Worm (Caenorhabditis elegans) whole organism, late embryonic: ENCODE data around the gene C18C4.7.

Source experiments
- C08G9.2 ChIP-seq: sonication (generic microtip); optimal IDR thresholded peaks from 2 replicates; lab custom pipeline; 2016; ENCODE audit warnings: mild to moderate bottlenecking, missing genetic modification characterization, moderate library complexity, missing compliant biosample characterization
- C38D4.7 ChIP-seq: fragments of 200-800 bp; sonication (Bioruptor generic); optimal IDR thresholded peaks from 2 replicates; lab custom pipeline; 2018; ENCODE audit warnings: mild to moderate bottlenecking, missing genetic modification characterization, moderate library complexity, missing compliant biosample characterization
- F13H6.1 ChIP-seq: sonication (generic microtip); optimal IDR thresholded peaks from 2 replicates; lab custom pipeline; 2016; ENCODE audit warnings: missing genetic modification characterization, missing compliant biosample characterization
- K02D7.2 ChIP-seq: sonication (generic microtip); optimal IDR thresholded peaks from 2 replicates; lab custom pipeline; 2017; ENCODE audit warnings: mild to moderate bottlenecking, missing genetic modification characterization, missing compliant biosample characterization
- K09A11.1 ChIP-seq: sonication (generic microtip); optimal IDR thresholded peaks from 2 replicates; lab custom pipeline; 2017; ENCODE audit warnings: antibody characterized with exemption, mild to moderate bottlenecking, missing genetic modification characterization, missing compliant biosample characterization; ENCODE audit not compliant: insufficient read depth
- T23F11.4 ChIP-seq: fragments of 200-800 bp; sonication (Bioruptor generic); optimal IDR thresholded peaks from 2 replicates; lab custom pipeline; 2018; ENCODE audit warnings: mild to moderate bottlenecking, missing genetic modification characterization, missing compliant biosample characterization
- Y22D7AL.16 ChIP-seq: sonication (generic microtip); optimal IDR thresholded peaks from 2 replicates; lab custom pipeline; 2016; ENCODE audit warnings: missing genetic modification characterization, missing compliant biosample characterization
- ahr-1 ChIP-seq: sonication (generic microtip); optimal IDR thresholded peaks from 2 replicates; lab custom pipeline; 2016; ENCODE audit warnings: missing genetic modification characterization, missing compliant biosample characterization
- ama-1 ChIP-seq: fragments of 150-350 bp; optimal IDR thresholded peaks from 2 replicates; lab custom pipeline; 2014
- ceh-14 ChIP-seq: sonication (generic microtip); optimal IDR thresholded peaks from 2 replicates; lab custom pipeline; 2016; ENCODE audit warnings: missing genotype, missing genetic modification characterization, missing compliant biosample characterization
- ceh-18 ChIP-seq: sonication (generic microtip); optimal IDR thresholded peaks from 2 replicates; lab custom pipeline; 2016; ENCODE audit warnings: missing genetic modification characterization, missing compliant biosample characterization
- ceh-2 ChIP-seq: sonication (generic microtip); optimal IDR thresholded peaks from 2 replicates; lab custom pipeline; 2016; ENCODE audit warnings: missing genotype, missing genetic modification characterization, missing compliant biosample characterization
- ceh-22 ChIP-seq: sonication (generic microtip); optimal IDR thresholded peaks from 2 replicates; lab custom pipeline; 2017; ENCODE audit warnings: missing biosample characterization, missing genetic modification characterization
- ceh-24 ChIP-seq: sonication (generic microtip); optimal IDR thresholded peaks from 2 replicates; lab custom pipeline; 2016; ENCODE audit warnings: mild to moderate bottlenecking, missing genetic modification characterization, missing compliant biosample characterization
- ceh-30 ChIP-seq: fragments of 150-350 bp; optimal IDR thresholded peaks from 2 replicates; lab custom pipeline; 2014; ENCODE audit warnings: missing biosample characterization, missing genetic modification characterization
- ceh-34 ChIP-seq: sonication (generic microtip); optimal IDR thresholded peaks from 2 replicates; lab custom pipeline; 2016; ENCODE audit warnings: mild to moderate bottlenecking, missing genetic modification characterization, missing compliant biosample characterization
- ceh-45 ChIP-seq: fragments of 200-800 bp; sonication (Bioruptor generic); IDR thresholded peaks from 2 replicates; pipeline ENCODE4 v1.3.6; 2022; ENCODE audit warnings: missing genetic modification reagents, missing genetic modification characterization, missing compliant biosample characterization
- ceh-9 ChIP-seq: sonication (generic microtip); optimal IDR thresholded peaks from 2 replicates; lab custom pipeline; 2016; ENCODE audit warnings: mild to moderate bottlenecking, missing genetic modification characterization, inconsistent platforms, missing compliant biosample characterization
- dve-1 ChIP-seq: sonication (generic microtip); optimal IDR thresholded peaks from 2 replicates; lab custom pipeline; 2017; ENCODE audit warnings: antibody characterized with exemption, mild to moderate bottlenecking, missing genetic modification characterization, missing compliant biosample characterization
- elt-2 ChIP-seq: sonication (generic microtip); optimal IDR thresholded peaks from 2 replicates; lab custom pipeline; 2016; ENCODE audit warnings: missing genetic modification reagents, missing genetic modification characterization, missing compliant biosample characterization
- elt-4 ChIP-seq: sonication (generic microtip); optimal IDR thresholded peaks from 2 replicates; lab custom pipeline; 2016; ENCODE audit warnings: missing genetic modification characterization, missing compliant biosample characterization
- ets-4 ChIP-seq: sonication (generic microtip); optimal IDR thresholded peaks from 2 replicates; lab custom pipeline; 2016; ENCODE audit warnings: missing genetic modification characterization, missing compliant biosample characterization
- eyg-1 ChIP-seq: sonication (generic microtip); optimal IDR thresholded peaks from 2 replicates; lab custom pipeline; 2016; ENCODE audit warnings: missing genotype, missing genetic modification characterization, missing compliant biosample characterization
- fax-1 ChIP-seq: sonication (generic microtip); optimal IDR thresholded peaks from 2 replicates; lab custom pipeline; 2016; ENCODE audit warnings: missing genotype, missing genetic modification characterization, missing compliant biosample characterization
- fkh-10 ChIP-seq: fragments of 150-350 bp; optimal IDR thresholded peaks from 2 replicates; lab custom pipeline; 2014; ENCODE audit warnings: missing biosample characterization, missing genetic modification reagents, missing genetic modification characterization
- fkh-6 ChIP-seq: sonication (generic microtip); optimal IDR thresholded peaks from 2 replicates; lab custom pipeline; 2016; ENCODE audit warnings: missing genetic modification characterization, missing compliant biosample characterization
- hlh-13 ChIP-seq: fragments of 200-800 bp; sonication (Bioruptor generic); optimal IDR thresholded peaks from 2 replicates; lab custom pipeline; 2018; ENCODE audit warnings: mild to moderate bottlenecking, missing genetic modification characterization, missing compliant biosample characterization
- hlh-15 ChIP-seq: sonication (generic microtip); optimal IDR thresholded peaks from 2 replicates; lab custom pipeline; 2016; ENCODE audit warnings: missing genetic modification characterization, missing compliant biosample characterization
- hlh-30 ChIP-seq: sonication (generic microtip); optimal IDR thresholded peaks from 2 replicates; lab custom pipeline; 2017; ENCODE audit warnings: antibody characterized with exemption, missing genetic modification characterization, missing compliant biosample characterization; ENCODE audit not compliant: insufficient read depth
- hlh-8 ChIP-seq: sonication (generic microtip); optimal IDR thresholded peaks from 2 replicates; lab custom pipeline; 2016; ENCODE audit warnings: missing genotype, missing genetic modification characterization, missing compliant biosample characterization
- lim-6 ChIP-seq: sonication (generic microtip); optimal IDR thresholded peaks from 2 replicates; lab custom pipeline; 2016; ENCODE audit warnings: missing genetic modification characterization, missing compliant biosample characterization
- lin-11 ChIP-seq: fragments of 200-800 bp; sonication (Bioruptor generic); optimal IDR thresholded peaks from 2 replicates; lab custom pipeline; 2018; ENCODE audit warnings: mild to moderate bottlenecking, missing genetic modification characterization, missing compliant biosample characterization
- mec-3 ChIP-seq: sonication (generic microtip); optimal IDR thresholded peaks from 2 replicates; lab custom pipeline; 2016; ENCODE audit warnings: borderline replicate concordance, missing genetic modification characterization, missing compliant biosample characterization
- nfya-1 ChIP-seq: sonication (generic microtip); optimal IDR thresholded peaks from 2 replicates; lab custom pipeline; 2017; ENCODE audit warnings: missing genetic modification characterization, mild to moderate bottlenecking, missing compliant biosample characterization, antibody characterized with exemption, moderate library complexity
- nhr-11 ChIP-seq: fragments of 150-350 bp; optimal IDR thresholded peaks from 2 replicates; lab custom pipeline; 2014; ENCODE audit warnings: missing biosample characterization, missing genetic modification characterization
- npax-4 ChIP-seq: sonication (generic microtip); optimal IDR thresholded peaks from 2 replicates; lab custom pipeline; 2016; ENCODE audit warnings: missing genetic modification characterization, missing compliant biosample characterization
- odd-2 ChIP-seq: sonication (generic microtip); optimal IDR thresholded peaks from 2 replicates; lab custom pipeline; 2017; ENCODE audit warnings: antibody characterized with exemption, mild to moderate bottlenecking, missing genetic modification characterization, missing compliant biosample characterization
- pag-3 ChIP-seq: sonication (generic microtip); optimal IDR thresholded peaks from 2 replicates; lab custom pipeline; 2016; ENCODE audit warnings: missing compliant biosample characterization, missing genetic modification characterization, borderline replicate concordance
- pax-1 ChIP-seq: fragments of 150-350 bp; optimal IDR thresholded peaks from 2 replicates; lab custom pipeline; 2014; ENCODE audit warnings: missing biosample characterization, missing genetic modification characterization
- pha-4 ChIP-seq: fragments of 150-350 bp; optimal IDR thresholded peaks from 2 replicates; lab custom pipeline; 2018; ENCODE audit warnings: missing biosample characterization, missing genetic modification reagents, missing genetic modification characterization
- pqm-1 ChIP-seq: sonication (generic microtip); optimal IDR thresholded peaks from 2 replicates; lab custom pipeline; 2016; ENCODE audit warnings: missing genetic modification characterization, missing compliant biosample characterization
- rnt-1 ChIP-seq: sonication (generic microtip); optimal IDR thresholded peaks from 2 replicates; lab custom pipeline; 2016; ENCODE audit warnings: missing genetic modification characterization, missing compliant biosample characterization
- sdc-2 ChIP-seq: sonication (generic microtip); optimal IDR thresholded peaks from 2 replicates; lab custom pipeline; 2016; ENCODE audit warnings: missing genotype, missing genetic modification characterization, missing compliant biosample characterization
- sox-2 ChIP-seq: fragments of 200-800 bp; sonication (Bioruptor generic); IDR thresholded peaks from 2 replicates; pipeline ENCODE4 v1.3.6; 2022; ENCODE audit warnings: missing genetic modification reagents, missing genetic modification characterization, missing compliant biosample characterization
- syd-9 ChIP-seq: sonication (generic microtip); optimal IDR thresholded peaks from 2 replicates; lab custom pipeline; 2016; ENCODE audit warnings: mild to moderate bottlenecking, missing genetic modification characterization, moderate library complexity, missing compliant biosample characterization
- tbx-7 ChIP-seq: sonication (generic microtip); optimal IDR thresholded peaks from 2 replicates; lab custom pipeline; 2016; ENCODE audit warnings: missing genotype, missing genetic modification characterization, missing compliant biosample characterization
- ttx-3 ChIP-seq: sonication (generic microtip); optimal IDR thresholded peaks from 2 replicates; lab custom pipeline; 2016; ENCODE audit warnings: missing genetic modification reagents, missing genetic modification characterization, missing compliant biosample characterization
- unc-42 ChIP-seq: sonication (generic microtip); optimal IDR thresholded peaks from 2 replicates; lab custom pipeline; 2016; ENCODE audit warnings: missing genotype, missing genetic modification characterization, missing compliant biosample characterization
- unc-55 ChIP-seq: sonication (generic microtip); optimal IDR thresholded peaks from 2 replicates; lab custom pipeline; 2017; ENCODE audit warnings: missing biosample characterization, missing genetic modification reagents, missing genetic modification characterization
- unc-86 ChIP-seq: sonication (generic microtip); optimal IDR thresholded peaks from 2 replicates; lab custom pipeline; 2016; ENCODE audit warnings: missing genetic modification characterization, missing compliant biosample characterization

C18C4.7 gene

DNA sequence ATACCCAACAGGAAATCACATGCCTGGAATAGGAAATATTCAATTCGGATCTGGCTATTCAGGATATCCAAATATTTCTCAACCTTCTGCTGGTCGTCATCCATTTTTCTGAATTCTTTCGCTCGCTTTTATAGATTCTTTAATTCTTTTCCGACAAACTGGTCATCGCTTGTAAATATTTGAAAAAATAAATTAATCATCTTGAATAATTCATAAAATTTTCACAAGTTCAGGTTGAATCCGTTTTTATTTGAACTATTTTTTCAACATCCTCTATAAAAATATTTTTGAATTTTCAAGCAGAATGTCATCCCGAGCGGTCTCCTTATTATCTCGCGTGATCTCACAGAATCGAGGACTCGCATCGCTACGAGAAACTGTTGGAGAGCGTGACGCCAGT lies 26.4 kb upstream of the C18C4.7 start, which contains the start of gene mrpl-48:
mrpl-48 (plus strand) TSS at position 301 of the 400 bp plus-strand sequence.
- TF ChIP-seq F13H6.1 (tag; lab: Kevin White, UChicago) (no peak), pag-3 (tag; lab: Kevin White, UChicago) (no peak), K09A11.1 (tag; lab: Kevin White, UChicago) (no peak), ceh-24 (tag; lab: Kevin White, UChicago) (no peak), rnt-1 (tag; lab: Kevin White, UChicago) (no peak), fkh-10 (GFP tag; lab: Kevin White, UChicago) (no peak), ttx-3 (no peak), sox-2 (no peak), fkh-6 (tag; lab: Kevin White, UChicago) (no peak), pax-1 (tag; lab: Kevin White, UChicago) (no peak), hlh-30 (tag; lab: Kevin White, UChicago) (no peak), sdc-2 (tag; lab: Kevin White, UChicago) (no peak), fax-1 (tag; lab: Kevin White, UChicago) (no peak), nfya-1 (tag; lab: Kevin White, UChicago) (no peak), lim-6 (tag; lab: Kevin White, UChicago) (no peak), K02D7.2 (tag; lab: Kevin White, UChicago) (no peak), hlh-15 (tag; lab: Kevin White, UChicago) (no peak)

DNA sequence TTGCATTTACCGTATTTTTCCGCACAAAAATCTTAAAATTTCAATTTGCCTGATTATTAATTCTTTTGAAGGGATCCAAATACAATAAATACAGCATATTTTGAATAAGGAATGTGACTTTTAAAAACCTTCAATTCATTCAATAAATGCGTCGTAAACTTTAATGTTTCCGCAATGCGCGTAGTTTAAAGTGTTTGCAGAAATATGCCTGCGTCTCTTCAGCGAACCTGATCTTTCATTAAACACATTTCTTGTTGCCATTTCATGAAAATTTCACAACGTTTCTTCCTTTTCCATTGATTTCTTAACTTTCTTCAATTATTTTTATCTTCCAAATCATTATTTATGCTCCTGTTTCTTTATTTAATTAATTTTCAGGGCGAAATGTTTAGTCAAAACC lies 25.3 kb upstream of the C18C4.7 start, which contains the start of gene vps-37:
vps-37 (plus strand) TSS at position 378 of the 400 bp plus-strand sequence.
- TF ChIP-seq dve-1 (tag; lab: Kevin White, UChicago) (no peak), fkh-6 (tag; lab: Kevin White, UChicago) (no peak), syd-9 (no peak), ceh-18 (tag; lab: Kevin White, UChicago) (no peak), elt-4 (no peak), ceh-45 (GFP tag; lab: Robert Waterston, UW) (no peak), eyg-1 (no peak), ceh-14 (peak; percentile 36), ceh-2 (tag; lab: Kevin White, UChicago) (no peak), K02D7.2 (tag; lab: Kevin White, UChicago) (peak; percentile 2), unc-86 (no peak), tbx-7 (no peak), odd-2 (tag; lab: Kevin White, UChicago) (no peak), Y22D7AL.16 (tag; lab: Kevin White, UChicago) (no peak), rnt-1 (tag; lab: Kevin White, UChicago) (no peak), npax-4 (tag; lab: Kevin White, UChicago) (no peak), pqm-1 (no peak), ahr-1 (tag; lab: Kevin White, UChicago) (no peak), unc-42 (tag; lab: Kevin White, UChicago) (peak; percentile 90), ceh-24 (tag; lab: Kevin White, UChicago) (no peak), lin-11 (tag; lab: Kevin White, UChicago) (no peak), mec-3 (tag; lab: Kevin White, UChicago) (no peak), ceh-30 (tag; lab: Kevin White, UChicago) (peak; percentile 44), pha-4 (tag; lab: Kevin White, UChicago) (no peak), fax-1 (tag; lab: Kevin White, UChicago) (no peak), nhr-11 (tag; lab: Kevin White, UChicago) (no peak), hlh-13 (no peak), C08G9.2 (tag; lab: Kevin White, UChicago) (no peak), ama-1 (lab: Kevin White, UChicago) (no peak), unc-55 (GFP tag; lab: Kevin White, UChicago) (peak; percentile 57), ceh-34 (tag; lab: Kevin White, UChicago) (peak; percentile 8), C38D4.7 (GFP tag; lab: Kevin White, UChicago) (no peak), hlh-15 (tag; lab: Kevin White, UChicago) (no peak), T23F11.4 (no peak), hlh-30 (tag; lab: Kevin White, UChicago) (no peak), ttx-3 (no peak), elt-2 (tag; lab: Kevin White, UChicago) (peak; percentile 27), ets-4 (tag; lab: Kevin White, UChicago) (no peak), fkh-10 (GFP tag; lab: Kevin White, UChicago) (no peak), hlh-8 (tag; lab: Kevin White, UChicago) (no peak), ceh-9 (tag; lab: Kevin White, UChicago) (no peak), F13H6.1 (tag; lab: Kevin White, UChicago) (no peak), ceh-22 (no peak)
